Worm (Caenorhabditis elegans) whole organism, young adult: ENCODE data around the gene mtx-2.

Source experiments
- D2030.7 ChIP-seq: fragments of 200-800 bp; sonication (Bioruptor generic); IDR thresholded peaks from 2 replicates; pipeline ENCODE4 v1.3.6; 2022; ENCODE audit warnings: missing genetic modification reagents, missing genetic modification characterization, missing compliant biosample characterization
- dox-1 ChIP-seq: fragments of 200-800 bp; sonication (Bioruptor generic); IDR thresholded peaks from 2 replicates; pipeline ENCODE4 v1.3.6; 2022; ENCODE audit warnings: missing genetic modification reagents, missing genetic modification characterization, missing compliant biosample characterization
- dpl-1 ChIP-seq: fragments of 150-350 bp; optimal IDR thresholded peaks from 2 replicates; lab custom pipeline; 2014; ENCODE audit warnings: missing biosample characterization, missing genetic modification reagents, missing genetic modification characterization
- efl-1 ChIP-seq: fragments of 150-350 bp; optimal IDR thresholded peaks from 2 replicates; lab custom pipeline; 2014; ENCODE audit warnings: missing biosample characterization, missing genetic modification reagents, missing genetic modification characterization
- ets-4 ChIP-seq: fragments of 200-800 bp; sonication (Bioruptor generic); optimal IDR thresholded peaks from 2 replicates; lab custom pipeline; 2018; ENCODE audit warnings: mild to moderate bottlenecking, missing genetic modification characterization, missing compliant biosample characterization
- lir-1 ChIP-seq: fragments of 200-800 bp; sonication (Bioruptor generic); conservative IDR thresholded peaks from 2 replicates; pipeline ENCODE4 v1.3.6; 2022; ENCODE audit warnings: missing genetic modification reagents, missing genetic modification characterization, missing compliant biosample characterization
- nhr-27 ChIP-seq: fragments of 200-800 bp; sonication (Bioruptor generic); optimal IDR thresholded peaks from 2 replicates; lab custom pipeline; 2018; ENCODE audit warnings: mild to moderate bottlenecking, missing genetic modification characterization, moderate library complexity, missing compliant biosample characterization
- pha-4 ChIP-seq: fragments of 150-350 bp; sonication (generic microtip); optimal IDR thresholded peaks from 2 replicates; lab custom pipeline; 2014; ENCODE audit warnings: missing biosample characterization, missing genetic modification reagents, missing genetic modification characterization
- ztf-26 ChIP-seq: sonication (generic microtip); optimal IDR thresholded peaks from 2 replicates; lab custom pipeline; 2017; ENCODE audit warnings: missing genetic modification characterization, missing compliant biosample characterization

DNA sequence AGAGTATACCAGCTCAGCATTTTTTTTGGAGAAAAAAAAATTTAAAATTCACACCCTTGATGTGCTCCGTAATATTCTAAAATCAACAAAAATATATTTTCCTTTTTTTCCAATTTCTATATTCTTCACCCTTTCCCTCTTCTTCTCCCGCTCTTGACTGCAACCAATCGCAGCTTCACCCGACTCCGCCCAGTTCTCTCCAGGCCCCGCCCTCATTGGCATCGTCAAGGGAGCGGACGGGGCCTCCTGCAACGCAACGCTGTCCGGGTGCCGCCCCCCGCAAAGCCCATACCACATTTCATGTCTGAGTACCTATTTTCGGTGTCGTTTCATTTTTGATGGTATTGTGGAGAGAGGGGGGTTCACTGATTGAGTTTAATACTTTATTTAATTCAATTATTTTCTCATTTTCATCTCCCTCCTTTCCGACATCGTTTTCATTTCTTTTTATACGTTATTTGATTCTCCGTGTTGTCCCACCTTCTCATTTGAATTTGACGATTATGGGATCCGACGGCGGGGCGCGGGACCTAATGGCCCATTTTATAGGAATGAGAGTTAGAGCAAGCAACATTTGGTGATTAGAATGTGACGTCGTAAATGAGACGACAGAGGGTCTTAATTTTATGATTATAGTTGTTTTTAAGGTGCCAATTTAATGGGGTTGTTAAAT, 48.9 kb upstream of the mtx-2 start:
- TF ChIP-seq ztf-26 (no peak), lir-1 (GFP tag; lab: Robert Waterston, UW) (no peak), nhr-27 (tag; lab: Kevin White, UChicago) (no peak), ets-4 (no peak), dpl-1 (GFP tag; lab: Kevin White, UChicago) (no peak), D2030.7 (no peak), efl-1 (no peak), dox-1 (no peak), pha-4 (no peak)
